Worm (Caenorhabditis elegans) whole organism, late embryonic: Measurements from ENCODE around the gene fbxa-172.

ENCODE experiments used
- C08G9.2 ChIP-seq: sonication (generic microtip); optimal IDR thresholded peaks from 2 replicates; lab custom pipeline; 2016; ENCODE audit warnings: mild to moderate bottlenecking, missing genetic modification characterization, moderate library complexity, missing compliant biosample characterization
- K02D7.2 ChIP-seq: sonication (generic microtip); optimal IDR thresholded peaks from 2 replicates; lab custom pipeline; 2017; ENCODE audit warnings: mild to moderate bottlenecking, missing genetic modification characterization, missing compliant biosample characterization
- K09A11.1 ChIP-seq: sonication (generic microtip); optimal IDR thresholded peaks from 2 replicates; lab custom pipeline; 2017; ENCODE audit warnings: antibody characterized with exemption, mild to moderate bottlenecking, missing genetic modification characterization, missing compliant biosample characterization; ENCODE audit not compliant: insufficient read depth
- ahr-1 ChIP-seq: sonication (generic microtip); optimal IDR thresholded peaks from 2 replicates; lab custom pipeline; 2016; ENCODE audit warnings: missing genetic modification characterization, missing compliant biosample characterization
- ama-1 ChIP-seq: fragments of 150-350 bp; optimal IDR thresholded peaks from 2 replicates; lab custom pipeline; 2014
- ceh-19 ChIP-seq: fragments of 200-800 bp; sonication (Bioruptor generic); optimal IDR thresholded peaks from 2 replicates; lab custom pipeline; 2018; ENCODE audit warnings: mild to moderate bottlenecking, missing genetic modification characterization, missing compliant biosample characterization
- ceh-2 ChIP-seq: sonication (generic microtip); optimal IDR thresholded peaks from 2 replicates; lab custom pipeline; 2016; ENCODE audit warnings: missing genotype, missing genetic modification characterization, missing compliant biosample characterization
- ceh-22 ChIP-seq: sonication (generic microtip); optimal IDR thresholded peaks from 2 replicates; lab custom pipeline; 2017; ENCODE audit warnings: missing biosample characterization, missing genetic modification characterization
- ceh-34 ChIP-seq: sonication (generic microtip); optimal IDR thresholded peaks from 2 replicates; lab custom pipeline; 2016; ENCODE audit warnings: mild to moderate bottlenecking, missing genetic modification characterization, missing compliant biosample characterization
- ceh-48 ChIP-seq: sonication (generic microtip); optimal IDR thresholded peaks from 2 replicates; lab custom pipeline; 2016; ENCODE audit warnings: missing genetic modification characterization, inconsistent platforms, missing compliant biosample characterization
- ceh-6 ChIP-seq: fragments of 200-800 bp; sonication (Bioruptor generic); optimal IDR thresholded peaks from 2 replicates; lab custom pipeline; 2018; ENCODE audit warnings: mild to moderate bottlenecking, missing genetic modification characterization, missing compliant biosample characterization
- ceh-9 ChIP-seq: sonication (generic microtip); optimal IDR thresholded peaks from 2 replicates; lab custom pipeline; 2016; ENCODE audit warnings: mild to moderate bottlenecking, missing genetic modification characterization, inconsistent platforms, missing compliant biosample characterization
- dmd-4 ChIP-seq: sonication (generic microtip); optimal IDR thresholded peaks from 2 replicates; lab custom pipeline; 2016; ENCODE audit warnings: borderline replicate concordance, missing genetic modification characterization, missing compliant biosample characterization
- dve-1 ChIP-seq: sonication (generic microtip); optimal IDR thresholded peaks from 2 replicates; lab custom pipeline; 2017; ENCODE audit warnings: antibody characterized with exemption, mild to moderate bottlenecking, missing genetic modification characterization, missing compliant biosample characterization
- elt-2 ChIP-seq: sonication (generic microtip); optimal IDR thresholded peaks from 2 replicates; lab custom pipeline; 2016; ENCODE audit warnings: missing genetic modification reagents, missing genetic modification characterization, missing compliant biosample characterization
- ets-4 ChIP-seq: sonication (generic microtip); optimal IDR thresholded peaks from 2 replicates; lab custom pipeline; 2016; ENCODE audit warnings: missing genetic modification characterization, missing compliant biosample characterization
- fkh-6 ChIP-seq: sonication (generic microtip); optimal IDR thresholded peaks from 2 replicates; lab custom pipeline; 2016; ENCODE audit warnings: missing genetic modification characterization, missing compliant biosample characterization
- gmeb-2 ChIP-seq: sonication (generic microtip); optimal IDR thresholded peaks from 2 replicates; lab custom pipeline; 2016; ENCODE audit warnings: missing genetic modification characterization, inconsistent platforms, missing compliant biosample characterization
- hlh-15 ChIP-seq: sonication (generic microtip); optimal IDR thresholded peaks from 2 replicates; lab custom pipeline; 2016; ENCODE audit warnings: missing genetic modification characterization, missing compliant biosample characterization
- lin-11 ChIP-seq: fragments of 200-800 bp; sonication (Bioruptor generic); optimal IDR thresholded peaks from 2 replicates; lab custom pipeline; 2018; ENCODE audit warnings: mild to moderate bottlenecking, missing genetic modification characterization, missing compliant biosample characterization
- mec-3 ChIP-seq: sonication (generic microtip); optimal IDR thresholded peaks from 2 replicates; lab custom pipeline; 2016; ENCODE audit warnings: borderline replicate concordance, missing genetic modification characterization, missing compliant biosample characterization
- npax-4 ChIP-seq: sonication (generic microtip); optimal IDR thresholded peaks from 2 replicates; lab custom pipeline; 2016; ENCODE audit warnings: missing genetic modification characterization, missing compliant biosample characterization
- pag-3 ChIP-seq: sonication (generic microtip); optimal IDR thresholded peaks from 2 replicates; lab custom pipeline; 2016; ENCODE audit warnings: missing compliant biosample characterization, missing genetic modification characterization, borderline replicate concordance
- pat-9 ChIP-seq: fragments of 200-800 bp; sonication (Bioruptor generic); optimal IDR thresholded peaks from 2 replicates; lab custom pipeline; 2018; ENCODE audit warnings: mild to moderate bottlenecking, missing genetic modification characterization, moderate library complexity, missing compliant biosample characterization
- pax-1 ChIP-seq: fragments of 150-350 bp; optimal IDR thresholded peaks from 2 replicates; lab custom pipeline; 2014; ENCODE audit warnings: missing biosample characterization, missing genetic modification characterization
- pros-1 ChIP-seq: fragments of 150-350 bp; optimal IDR thresholded peaks from 2 replicates; lab custom pipeline; 2014; ENCODE audit warnings: missing biosample characterization, missing genetic modification reagents, missing genetic modification characterization
- syd-9 ChIP-seq: sonication (generic microtip); optimal IDR thresholded peaks from 2 replicates; lab custom pipeline; 2016; ENCODE audit warnings: mild to moderate bottlenecking, missing genetic modification characterization, moderate library complexity, missing compliant biosample characterization
- tbx-2 ChIP-seq: sonication (generic microtip); optimal IDR thresholded peaks from 2 replicates; lab custom pipeline; 2016; ENCODE audit warnings: missing genetic modification characterization, missing compliant biosample characterization
- tbx-7 ChIP-seq: sonication (generic microtip); optimal IDR thresholded peaks from 2 replicates; lab custom pipeline; 2016; ENCODE audit warnings: missing genotype, missing genetic modification characterization, missing compliant biosample characterization
- ttx-3 ChIP-seq: sonication (generic microtip); optimal IDR thresholded peaks from 2 replicates; lab custom pipeline; 2016; ENCODE audit warnings: missing genetic modification reagents, missing genetic modification characterization, missing compliant biosample characterization
- unc-3 ChIP-seq, 2 experiments: fragments of 200-800 bp in 1 of 2; sonication (Bioruptor generic) in 1 of 2; sonication (generic microtip) in 1 of 2; conservative IDR thresholded peaks in 1 of 2; optimal IDR thresholded peaks in 1 of 2; 2 replicates each; pipeline versions ENCODE4 v1.3.6 to Lab custom; 2016 to 2022; ENCODE audit warnings: missing compliant biosample characterization in 2 of 2, missing genetic modification characterization in 2 of 2, missing genetic modification reagents in 1 of 2
- zip-5 ChIP-seq: sonication (generic microtip); optimal IDR thresholded peaks from 2 replicates; lab custom pipeline; 2016; ENCODE audit warnings: missing genetic modification characterization, missing compliant biosample characterization
- ztf-16 ChIP-seq: sonication (generic microtip); optimal IDR thresholded peaks from 2 replicates; lab custom pipeline; 2017; ENCODE audit warnings: missing genetic modification characterization, missing compliant biosample characterization

Gene fbxa-172

ce11 chrV:17558946-17559345 is at the start of gene fbxa-172:
TSS of gene fbxa-172 (plus strand) at chrV:17559246.
- TF ChIP-seq ets-4 (tag; lab: Kevin White, UChicago) (no peak), ceh-19 (GFP tag; lab: Kevin White, UChicago) (no peak)
- TF ChIP-seq, all 69 proteins: peak for 0

DNA sequence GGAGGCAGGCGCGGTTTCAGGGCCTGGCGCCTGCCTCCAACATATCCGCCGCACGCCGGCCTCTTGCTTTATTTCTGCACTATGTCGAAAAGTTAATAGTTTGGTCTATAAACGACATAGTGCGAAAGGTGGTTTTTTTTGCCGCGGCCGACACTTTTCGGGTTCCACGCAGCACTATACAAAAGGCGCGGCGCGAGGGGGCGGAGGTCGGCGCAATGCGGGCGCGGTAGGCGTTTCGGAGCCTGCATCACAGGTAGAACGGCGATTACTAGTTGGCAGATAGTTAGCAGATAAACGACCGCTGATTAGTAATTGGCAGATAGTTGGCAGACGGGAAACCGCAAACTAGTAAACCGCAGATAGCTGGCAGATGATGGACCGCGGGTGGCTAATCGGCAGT is 46.3 kb upstream of the fbxa-172 start:
- TF ChIP-seq pag-3 (tag; lab: Kevin White, UChicago), result peak; percentile 78
- TF ChIP-seq ztf-16 (tag; lab: Kevin White, UChicago), result no peak
- TF ChIP-seq ceh-22, result no peak
- TF ChIP-seq zip-5 (tag; lab: Kevin White, UChicago), result no peak
- no peak for TF ChIP-seq pros-1
- TF ChIP-seq, all 69 proteins: peak for 1

- TF ChIP-seq pros-1, result no peak
- no peak for TF ChIP-seq unc-3 (GFP tag; conservative IDR thresholded peaks at IDR 0.05; lab: Robert Waterston, UW)
- TF ChIP-seq unc-3 (tag; optimal IDR thresholded peaks at IDR 0.05; lab: Kevin White, UChicago), result no peak
- TF ChIP-seq, all 69 proteins: peak for 0
Measured at ce11 chrV:17513831-17514230, 45.2 kb upstream of the fbxa-172 start.

ce11 chrV:17520735-17521134 is 38.3 kb upstream of the fbxa-172 start, which contains the start of gene fbxa-136:
TSS of gene fbxa-136 (plus strand) at chrV:17521035.
- TF ChIP-seq K09A11.1, result no peak
- no peak for TF ChIP-seq pat-9 (tag; lab: Kevin White, UChicago)
- TF ChIP-seq dmd-4 (tag; lab: Kevin White, UChicago), result no peak
- no peak for TF ChIP-seq ceh-2 (tag; lab: Kevin White, UChicago)
- no peak for TF ChIP-seq ahr-1 (tag; lab: Kevin White, UChicago)
- no peak for TF ChIP-seq gmeb-2
- no peak for TF ChIP-seq ceh-6 (GFP tag; lab: Kevin White, UChicago)
- no peak for TF ChIP-seq mec-3 (tag; lab: Kevin White, UChicago)
- TF ChIP-seq C08G9.2 (tag; lab: Kevin White, UChicago), result no peak
- TF ChIP-seq npax-4 (tag; lab: Kevin White, UChicago), result no peak

DNA sequence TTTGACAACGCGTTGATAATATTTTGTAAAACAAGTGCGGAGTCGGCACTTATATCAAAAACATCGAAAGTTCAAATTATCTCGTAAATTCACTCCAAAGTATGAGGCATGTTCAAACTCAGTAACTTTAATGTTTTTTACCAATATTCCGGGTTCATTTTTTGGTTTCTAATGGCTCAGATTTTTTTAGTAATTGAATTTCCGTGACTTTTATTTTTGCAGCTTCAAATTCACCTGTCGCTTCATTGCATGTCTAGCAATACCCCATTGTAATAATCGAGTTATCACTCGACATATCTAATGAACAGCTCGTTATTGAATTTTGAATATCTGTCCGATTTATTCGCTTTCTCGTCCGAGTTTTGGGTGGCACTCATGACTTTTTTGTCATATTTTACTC is 31.3 kb upstream of the fbxa-172 start, which contains the start of gene srz-90:
Gene srz-90, plus strand, starts transcription at position 301 of the 400 bp plus-strand sequence.
- TF ChIP-seq ceh-48 (no peak), elt-2 (tag; lab: Kevin White, UChicago) (no peak), npax-4 (tag; lab: Kevin White, UChicago) (no peak), gmeb-2 (no peak), tbx-7 (tag; lab: Kevin White, UChicago) (no peak), dve-1 (tag; lab: Kevin White, UChicago) (no peak), zip-5 (tag; lab: Kevin White, UChicago) (no peak), ceh-9 (tag; lab: Kevin White, UChicago) (no peak), pax-1 (tag; lab: Kevin White, UChicago) (no peak), ceh-22 (no peak), tbx-2 (tag; lab: Kevin White, UChicago) (no peak), ets-4 (tag; lab: Kevin White, UChicago) (no peak), lin-11 (no peak), ceh-34 (tag; lab: Kevin White, UChicago) (no peak), ttx-3 (no peak), syd-9 (tag; lab: Kevin White, UChicago) (no peak), hlh-15 (tag; lab: Kevin White, UChicago) (no peak), ama-1 (lab: Kevin White, UChicago) (no peak), fkh-6 (tag; lab: Kevin White, UChicago) (no peak), K02D7.2 (tag; lab: Kevin White, UChicago) (no peak)
